Worm (Caenorhabditis elegans) whole organism, L2 larva: ENCODE measurements around the gene R12B2.13.

ENCODE experiments used
- C34F6.9 ChIP-seq: fragments of 150-350 bp; optimal IDR thresholded peaks from 2 replicates; lab custom pipeline; 2014; ENCODE audit warnings: missing biosample characterization, missing genetic modification characterization
- F13H6.1 ChIP-seq: sonication (generic microtip); optimal IDR thresholded peaks from 2 replicates; lab custom pipeline; 2016; ENCODE audit warnings: missing genetic modification characterization, missing compliant biosample characterization
- alr-1 ChIP-seq: fragments of 150-350 bp; optimal IDR thresholded peaks from 2 replicates; lab custom pipeline; 2014; ENCODE audit warnings: missing biosample characterization, missing genetic modification characterization
- aly-2 ChIP-seq: fragments of 150-350 bp; optimal IDR thresholded peaks from 2 replicates; lab custom pipeline; 2014; ENCODE audit warnings: missing biosample characterization, missing genetic modification characterization
- ama-1 ChIP-seq: fragments of 150-350 bp; optimal IDR thresholded peaks from 2 replicates; lab custom pipeline; 2018; ENCODE audit warnings: inconsistent platforms
- blmp-1 ChIP-seq: sonication (generic microtip); optimal IDR thresholded peaks from 2 replicates; lab custom pipeline; 2017; ENCODE audit warnings: missing genetic modification characterization, mild to moderate bottlenecking, missing compliant biosample characterization, antibody characterized with exemption, moderate library complexity; ENCODE audit not compliant: insufficient read depth
- ceh-16 ChIP-seq: fragments of 150-350 bp; optimal IDR thresholded peaks from 2 replicates; lab custom pipeline; 2014; ENCODE audit warnings: missing biosample characterization, missing genetic modification characterization
- crh-2 ChIP-seq: sonication (generic microtip); optimal IDR thresholded peaks from 2 replicates; lab custom pipeline; 2017; ENCODE audit warnings: missing biosample characterization, missing genetic modification characterization
- dmd-4 ChIP-seq: sonication (generic microtip); optimal IDR thresholded peaks from 2 replicates; lab custom pipeline; 2017; ENCODE audit warnings: missing biosample characterization, missing genetic modification characterization
- egl-27 ChIP-seq: sonication (generic microtip); optimal IDR thresholded peaks from 3 replicates; lab custom pipeline; 2017; ENCODE audit warnings: missing biosample characterization, missing genetic modification reagents, missing genetic modification characterization
- elt-1 ChIP-seq: fragments of 150-350 bp; optimal IDR thresholded peaks from 2 replicates; lab custom pipeline; 2014; ENCODE audit warnings: missing biosample characterization, missing genetic modification characterization
- fos-1 ChIP-seq: fragments of 150-350 bp; optimal IDR thresholded peaks from 2 replicates; lab custom pipeline; 2014; ENCODE audit warnings: missing biosample characterization, missing genetic modification characterization
- gmeb-1 ChIP-seq: fragments of 150-350 bp; optimal IDR thresholded peaks from 2 replicates; lab custom pipeline; 2014; ENCODE audit warnings: missing biosample characterization, missing genetic modification characterization
- lin-13 ChIP-seq: fragments of 150-350 bp; optimal IDR thresholded peaks from 2 replicates; lab custom pipeline; 2014; ENCODE audit warnings: missing biosample characterization, missing genetic modification reagents, missing genetic modification characterization
- lin-39 ChIP-seq: fragments of 150-350 bp; optimal IDR thresholded peaks from 2 replicates; lab custom pipeline; 2014; ENCODE audit warnings: missing biosample characterization, missing genetic modification reagents, missing genetic modification characterization
- lsy-2 ChIP-seq, 2 experiments: fragments of 150-350 bp in 1 of 2; sonication (generic microtip) in 1 of 2; optimal IDR thresholded peaks; 2 replicates each; lab custom pipeline; 2014 to 2017; ENCODE audit warnings: missing biosample characterization in 2 of 2, missing genetic modification characterization in 2 of 2
- mab-5 ChIP-seq: fragments of 150-350 bp; optimal IDR thresholded peaks from 2 replicates; lab custom pipeline; 2014; ENCODE audit warnings: missing biosample characterization, missing genetic modification characterization
- mbf-1 ChIP-seq: sonication (generic microtip); optimal IDR thresholded peaks from 2 replicates; lab custom pipeline; 2017; ENCODE audit warnings: missing biosample characterization, missing genetic modification characterization
- nhr-11 ChIP-seq: fragments of 150-350 bp; optimal IDR thresholded peaks from 2 replicates; lab custom pipeline; 2014; ENCODE audit warnings: missing biosample characterization, missing genetic modification characterization
- nhr-12 ChIP-seq: fragments of 150-350 bp; optimal IDR thresholded peaks from 2 replicates; lab custom pipeline; 2014; ENCODE audit warnings: missing biosample characterization, missing genetic modification characterization
- nhr-129 ChIP-seq: fragments of 150-350 bp; optimal IDR thresholded peaks from 2 replicates; lab custom pipeline; 2014; ENCODE audit warnings: missing biosample characterization, missing genetic modification characterization
- nhr-21 ChIP-seq: fragments of 150-350 bp; optimal IDR thresholded peaks from 2 replicates; lab custom pipeline; 2014; ENCODE audit warnings: missing biosample characterization, missing genetic modification characterization
- nhr-237 ChIP-seq: fragments of 150-350 bp; optimal IDR thresholded peaks from 2 replicates; lab custom pipeline; 2014; ENCODE audit warnings: missing biosample characterization, missing genetic modification characterization
- nhr-25 ChIP-seq: fragments of 150-350 bp; sonication (generic microtip); optimal IDR thresholded peaks from 3 replicates; lab custom pipeline; 2014; ENCODE audit warnings: missing biosample characterization, missing genetic modification characterization
- nhr-6 ChIP-seq: fragments of 150-350 bp; optimal IDR thresholded peaks from 2 replicates; lab custom pipeline; 2014; ENCODE audit warnings: missing biosample characterization, missing genetic modification characterization
- nhr-77 ChIP-seq: fragments of 150-350 bp; optimal IDR thresholded peaks from 2 replicates; lab custom pipeline; 2014; ENCODE audit warnings: missing biosample characterization, missing genetic modification characterization
- peb-1 ChIP-seq: fragments of 150-350 bp; optimal IDR thresholded peaks from 2 replicates; lab custom pipeline; 2014; ENCODE audit warnings: missing biosample characterization, missing genetic modification characterization
- skn-1 ChIP-seq: sonication (generic microtip); optimal IDR thresholded peaks from 2 replicates; lab custom pipeline; 2017; ENCODE audit warnings: missing biosample characterization, missing genetic modification characterization
- sma-3 ChIP-seq: sonication (generic microtip); optimal IDR thresholded peaks from 2 replicates; lab custom pipeline; 2016; ENCODE audit warnings: missing genetic modification reagents, missing genetic modification characterization, missing compliant biosample characterization
- sma-9 ChIP-seq, 2 experiments: fragments of 150-350 bp in 1 of 2; sonication (generic microtip) in 1 of 2; optimal IDR thresholded peaks; 2 replicates each; lab custom pipeline; 2014 to 2016; ENCODE audit warnings: missing genetic modification characterization in 2 of 2, mild to moderate bottlenecking in 1 of 2, missing biosample characterization in 1 of 2, missing compliant biosample characterization in 1 of 2, missing genetic modification reagents in 1 of 2, moderate library complexity in 1 of 2
- unc-39 ChIP-seq: fragments of 150-350 bp; optimal IDR thresholded peaks from 2 replicates; lab custom pipeline; 2014; ENCODE audit warnings: missing biosample characterization, missing genetic modification characterization
- unc-62 ChIP-seq: fragments of 150-350 bp; optimal IDR thresholded peaks from 2 replicates; lab custom pipeline; 2014; ENCODE audit warnings: missing biosample characterization, missing genetic modification reagents, missing genetic modification characterization
- zag-1 ChIP-seq: fragments of 150-350 bp; optimal IDR thresholded peaks from 2 replicates; lab custom pipeline; 2014; ENCODE audit warnings: missing biosample characterization, missing genetic modification characterization
- ztf-11 ChIP-seq: sonication (generic microtip); optimal IDR thresholded peaks from 2 replicates; lab custom pipeline; 2017; ENCODE audit warnings: missing biosample characterization, missing genetic modification characterization
- ztf-4 ChIP-seq: fragments of 150-350 bp; optimal IDR thresholded peaks from 2 replicates; lab custom pipeline; 2014; ENCODE audit warnings: missing biosample characterization, missing genetic modification characterization

The R12B2.13 gene

DNA sequence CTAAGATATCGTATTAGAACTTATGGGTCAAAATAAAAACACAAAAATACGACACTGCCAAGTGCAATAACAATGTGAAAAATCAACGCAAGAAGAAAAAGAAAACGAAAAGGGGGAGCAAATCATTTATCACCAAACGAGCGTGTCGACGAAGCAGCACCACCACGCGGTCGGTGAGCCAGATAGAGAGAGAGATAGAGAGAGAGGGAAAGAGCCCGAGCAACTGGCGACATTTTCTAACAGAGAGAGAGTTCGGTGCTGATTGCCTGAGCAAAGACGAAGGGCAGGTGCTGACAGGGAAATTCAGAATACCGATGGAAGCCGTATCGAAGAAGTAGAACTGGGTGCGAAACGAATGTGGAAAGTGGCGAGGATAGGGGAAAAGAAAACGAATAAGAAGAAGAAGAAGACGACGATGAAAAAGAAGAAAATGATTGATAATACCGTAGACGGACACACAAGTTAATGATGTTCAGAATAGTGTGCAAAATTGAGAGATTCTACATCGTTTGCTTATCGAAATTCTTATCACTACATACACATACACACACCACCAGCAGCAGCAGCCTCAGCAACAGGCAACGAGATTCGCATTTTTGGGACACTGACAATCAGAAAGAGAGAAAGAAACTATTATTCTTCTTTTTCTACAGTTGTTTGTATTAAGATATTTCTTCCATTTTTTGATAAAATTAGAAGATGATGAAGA lies 2.0 kb upstream of the R12B2.13 start:
- TF ChIP-seq C34F6.9 (tag; lab: Kevin White, UChicago) (no peak), dmd-4 (tag; lab: Kevin White, UChicago) (no peak), F13H6.1 (tag; lab: Kevin White, UChicago) (peak; percentile 23), ztf-11 (tag; lab: Kevin White, UChicago) (no peak), elt-1 (tag; lab: Kevin White, UChicago) (no peak), nhr-21 (peak; percentile 52), blmp-1 (tag; lab: Kevin White, UChicago) (peak; percentile 37), lin-39 (tag; lab: Kevin White, UChicago) (no peak), nhr-129 (tag; lab: Kevin White, UChicago) (peak; percentile 38), ztf-4 (tag; lab: Kevin White, UChicago) (peak; percentile 50), sma-3 (GFP tag; lab: Kevin White, UChicago) (peak; percentile 39), sma-9 (GFP tag; optimal IDR thresholded peaks at IDR 0.05; lab: Kevin White, UChicago) (peak; percentile 48), sma-9 (tag; optimal IDR thresholded peaks at IDR 0.05; lab: Kevin White, UChicago) (no peak), fos-1 (tag; lab: Kevin White, UChicago) (peak; percentile 85), crh-2 (peak; percentile 57)

DNA sequence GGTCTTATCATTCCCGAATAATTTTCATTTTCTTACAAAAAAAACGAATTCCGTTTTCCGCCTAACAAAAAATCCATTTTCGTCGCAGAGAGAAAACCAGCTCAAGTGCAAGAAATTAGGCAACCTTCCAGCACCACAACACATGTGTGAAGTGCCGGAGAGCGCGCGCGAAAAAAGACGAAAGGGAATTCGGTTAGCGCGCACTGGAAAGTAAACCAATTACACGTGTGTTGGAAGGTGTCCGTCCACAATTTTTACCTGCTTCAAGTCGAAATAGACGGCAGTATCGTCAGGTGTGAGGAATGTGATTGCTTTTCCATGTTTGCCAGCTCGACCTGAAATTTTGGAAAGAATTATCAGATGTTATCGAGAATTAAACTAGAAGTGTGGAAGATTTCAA lies 1.4 kb upstream of the R12B2.13 start:
- no peak for TF ChIP-seq C34F6.9 (tag; lab: Kevin White, UChicago)
- TF ChIP-seq zag-1 (tag; lab: Kevin White, UChicago), result no peak
- TF ChIP-seq crh-2, result no peak
- TF ChIP-seq nhr-25 (tag; lab: Kevin White, UChicago), result no peak
- TF ChIP-seq nhr-6 (tag; lab: Kevin White, UChicago), result no peak
- no peak for TF ChIP-seq nhr-129 (tag; lab: Kevin White, UChicago)
- no peak for TF ChIP-seq nhr-77 (tag; lab: Kevin White, UChicago)
- TF ChIP-seq mbf-1 (tag; lab: Kevin White, UChicago), result no peak
- no peak for TF ChIP-seq lin-13 (GFP tag; lab: Kevin White, UChicago)
- no peak for TF ChIP-seq ztf-11 (tag; lab: Kevin White, UChicago)
- no peak for TF ChIP-seq gmeb-1 (tag; lab: Kevin White, UChicago)
- no peak for TF ChIP-seq nhr-21
- no peak for TF ChIP-seq mab-5 (tag; lab: Kevin White, UChicago)
- no peak for TF ChIP-seq ama-1 (lab: Kevin White, UChicago)
- TF ChIP-seq fos-1 (tag; lab: Kevin White, UChicago), result no peak

DNA sequence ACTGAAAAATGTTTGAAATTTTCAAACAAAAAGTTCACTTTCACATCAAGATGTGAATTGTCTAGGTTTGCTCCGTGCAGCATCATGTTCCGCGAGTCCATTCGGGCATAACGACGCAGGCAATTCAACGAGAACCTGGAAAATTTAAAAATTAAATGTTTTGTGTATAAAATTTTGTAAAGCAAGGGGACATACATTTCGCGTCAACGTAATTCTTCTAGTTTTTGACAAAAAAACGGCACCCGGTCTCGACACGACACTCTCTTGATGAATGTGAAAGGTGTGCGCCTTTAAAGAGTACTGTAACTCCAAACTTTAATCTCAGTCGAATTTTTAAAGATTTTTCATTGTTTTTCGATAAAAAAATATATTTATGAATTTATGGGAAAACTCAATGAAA lies 777 bp upstream of the R12B2.13 start, which contains the start of gene R12B2.6:
R12B2.6 (minus strand) TSS at position 101 of the 400 bp plus-strand sequence.
- TF ChIP-seq nhr-129 (tag; lab: Kevin White, UChicago) (no peak), unc-39 (tag; lab: Kevin White, UChicago) (no peak), C34F6.9 (tag; lab: Kevin White, UChicago) (no peak), alr-1 (tag; lab: Kevin White, UChicago) (no peak), egl-27 (no peak), fos-1 (tag; lab: Kevin White, UChicago) (no peak), zag-1 (tag; lab: Kevin White, UChicago) (no peak), nhr-12 (no peak), ceh-16 (tag; lab: Kevin White, UChicago) (no peak), skn-1 (tag; lab: Kevin White, UChicago) (no peak), nhr-6 (tag; lab: Kevin White, UChicago) (no peak), mbf-1 (tag; lab: Kevin White, UChicago) (no peak), sma-3 (GFP tag; lab: Kevin White, UChicago) (no peak), lin-13 (GFP tag; lab: Kevin White, UChicago) (no peak), unc-62 (no peak), ztf-4 (tag; lab: Kevin White, UChicago) (no peak), mab-5 (tag; lab: Kevin White, UChicago) (no peak)

DNA sequence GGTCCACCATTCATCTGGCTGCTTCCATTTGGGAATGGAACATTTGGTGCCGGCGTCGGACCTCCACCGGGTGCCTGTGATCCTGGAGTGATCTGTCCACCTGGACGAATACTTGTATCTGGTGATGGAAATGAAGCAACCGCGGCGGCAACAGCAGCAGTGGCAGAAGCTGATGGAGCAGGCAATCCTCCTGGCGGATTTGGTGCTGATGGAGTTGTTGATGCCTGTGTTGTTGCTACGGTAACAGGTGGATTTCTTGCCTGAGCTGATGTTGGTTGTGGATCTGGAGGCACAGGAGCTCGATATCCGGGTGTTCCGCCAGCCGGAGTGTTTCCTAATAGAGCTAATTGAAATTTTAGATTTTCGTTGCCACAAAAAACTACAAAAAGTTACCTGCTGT lies 834 bp downstream of the R12B2.13 start:
- no peak for TF ChIP-seq peb-1 (tag; lab: Kevin White, UChicago)
- no peak for TF ChIP-seq aly-2 (tag; lab: Kevin White, UChicago)
- TF ChIP-seq ztf-4 (tag; lab: Kevin White, UChicago), result no peak
- TF ChIP-seq lsy-2 (tag; optimal IDR thresholded peaks at IDR 0.05; lab: Kevin White, UChicago), result no peak
- TF ChIP-seq nhr-11, result no peak
- no peak for TF ChIP-seq lin-39 (tag; lab: Kevin White, UChicago)
- TF ChIP-seq nhr-237 (tag; lab: Kevin White, UChicago), result no peak
